Worm (Caenorhabditis elegans) whole organism, L3 larva: ENCODE data around the gene nhr-211.

ENCODE experiments used
- aly-2 ChIP-seq: fragments of 150-350 bp; optimal IDR thresholded peaks from 2 replicates; lab custom pipeline; 2014; ENCODE audit warnings: missing biosample characterization, missing genetic modification characterization
- ama-1 ChIP-seq: fragments of 150-350 bp; optimal IDR thresholded peaks from 2 replicates; lab custom pipeline; 2018
- fos-1 ChIP-seq: fragments of 150-350 bp; optimal IDR thresholded peaks from 2 replicates; lab custom pipeline; 2014; ENCODE audit warnings: missing biosample characterization, missing genetic modification characterization
- lin-39 ChIP-seq: fragments of 150-350 bp; optimal IDR thresholded peaks from 2 replicates; lab custom pipeline; 2018; ENCODE audit warnings: missing biosample characterization, missing genetic modification reagents, missing genetic modification characterization
- nhr-25 ChIP-seq: sonication (generic microtip); optimal IDR thresholded peaks from 2 replicates; lab custom pipeline; 2017; ENCODE audit warnings: missing biosample characterization, missing genetic modification characterization
- pqm-1 ChIP-seq: fragments of 150-350 bp; optimal IDR thresholded peaks from 2 replicates; lab custom pipeline; 2017; ENCODE audit warnings: missing biosample characterization, missing genetic modification characterization, inconsistent platforms

ce11 chrV:494284-494683, 7.5 kb downstream of the nhr-211 start, which contains the start of gene nhr-131:
- TF ChIP-seq aly-2 (tag; lab: Kevin White, UChicago) (no peak), nhr-25 (tag; lab: Kevin White, UChicago) (no peak), lin-39 (tag; lab: Kevin White, UChicago) (no peak), fos-1 (tag; lab: Kevin White, UChicago) (no peak), pqm-1 (tag; lab: Kevin White, UChicago) (peak; percentile 30), ama-1 (lab: Kevin White, UChicago) (no peak)
